Worm (Caenorhabditis elegans): Measurements from ENCODE around the gene T01D3.6.

DNA sequence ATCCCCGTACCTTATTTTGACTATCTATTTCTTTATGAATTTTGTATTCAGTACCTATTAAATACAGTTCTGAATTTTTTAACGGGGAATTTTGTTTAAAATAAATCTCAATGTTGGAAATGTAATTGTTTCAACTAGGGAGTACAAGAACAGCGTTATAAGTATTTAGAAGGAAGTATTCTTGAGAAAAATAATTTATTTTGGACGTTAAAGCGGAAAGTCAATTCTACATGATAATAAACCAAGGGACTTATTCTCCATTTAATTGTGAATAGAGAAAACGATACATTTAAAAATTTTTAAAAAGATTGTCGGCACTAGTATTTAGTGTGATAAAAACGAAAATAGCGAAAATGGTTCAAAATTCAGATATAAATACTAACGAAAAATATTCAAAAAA is 47.5 kb upstream of the T01D3.6 start:
- TF ChIP-seq flt-1 (GFP tag; IDR thresholded peaks at IDR 0.05) (no peak), klf-2 (GFP tag; conservative IDR thresholded peaks at IDR 0.05) (no peak), tab-1 (GFP tag; IDR thresholded peaks at IDR 0.05) (no peak)

Data from whole organism, midembryonic.